Fruit fly (Drosophila melanogaster) whole organism, adult: ENCODE measurements around the gene Lip2.

Experiments used
- CG11617 ChIP-seq: fragments of 200-800 bp; sonication (Bioruptor generic); optimal IDR thresholded peaks from 2 replicates; lab custom pipeline; 2017; ENCODE audit warnings: mild to moderate bottlenecking, missing biosample characterization, missing genetic modification reagents, missing genetic modification characterization
- CG1620 ChIP-seq: fragments of 200-800 bp; sonication (Bioruptor generic); optimal IDR thresholded peaks from 2 replicates; lab custom pipeline; 2016; ENCODE audit warnings: missing biosample characterization, missing genetic modification characterization
- CG33017 ChIP-seq: fragments of 200-800 bp; sonication (Bioruptor generic); optimal IDR thresholded peaks from 2 replicates; lab custom pipeline; 2018; ENCODE audit warnings: missing biosample characterization, mild to moderate bottlenecking, missing genetic modification characterization, moderate library complexity
- CG7045 ChIP-seq: fragments of 200-800 bp; sonication (Bioruptor generic); optimal IDR thresholded peaks from 2 replicates; lab custom pipeline; 2017; ENCODE audit warnings: missing biosample characterization, mild to moderate bottlenecking, missing genetic modification characterization
- Clk ChIP-seq: fragments of 200-800 bp; sonication (Bioruptor generic); optimal IDR thresholded peaks from 2 replicates; lab custom pipeline; 2017; ENCODE audit warnings: missing biosample characterization, missing genetic modification characterization
- Hr96 ChIP-seq: fragments of 200-800 bp; sonication (Bioruptor generic); optimal IDR thresholded peaks from 2 replicates; lab custom pipeline; 2016; ENCODE audit warnings: missing biosample characterization, missing genetic modification characterization
- Mnt ChIP-seq: fragments of 200-800 bp; sonication (Bioruptor generic); optimal IDR thresholded peaks from 2 replicates; lab custom pipeline; 2016; ENCODE audit warnings: missing biosample characterization, mild to moderate bottlenecking, missing genetic modification characterization
- cic ChIP-seq: fragments of 200-800 bp; sonication (Bioruptor generic); optimal IDR thresholded peaks from 2 replicates; lab custom pipeline; 2017; ENCODE audit warnings: missing biosample characterization, mild to moderate bottlenecking, missing genetic modification characterization, moderate library complexity
- cnc ChIP-seq, 2 experiments: fragments of >200 bp; optimal IDR thresholded peaks; 2 replicates each; lab custom pipeline; 2017
- kay ChIP-seq: fragments of 200-800 bp; sonication (Bioruptor generic); peaks from one replicate; lab custom pipeline; 2016; ENCODE audit warnings: missing biosample characterization, missing genetic modification characterization, borderline replicate concordance
- ovo ChIP-seq: fragments of 200-800 bp; sonication (Bioruptor generic); optimal IDR thresholded peaks from 2 replicates; lab custom pipeline; 2016; ENCODE audit warnings: missing biosample characterization, missing genetic modification characterization
- pad ChIP-seq: fragments of 200-800 bp; sonication (Bioruptor generic); optimal IDR thresholded peaks from 3 replicates; lab custom pipeline; 2017; ENCODE audit warnings: missing biosample characterization, missing genetic modification characterization, mild to moderate bottlenecking, moderate library complexity, missing genetic modification reagents
- tj ChIP-seq: fragments of 200-800 bp; sonication (Bioruptor generic); optimal IDR thresholded peaks from 3 replicates; lab custom pipeline; 2017; ENCODE audit warnings: missing biosample characterization, mild to moderate bottlenecking, missing genetic modification characterization, moderate library complexity
- toe ChIP-seq: fragments of 200-800 bp; sonication (Bioruptor generic); optimal IDR thresholded peaks from 2 replicates; lab custom pipeline; 2016; ENCODE audit warnings: missing biosample characterization, missing genetic modification characterization

- TF ChIP-seq tj (GFP tag; lab: Kevin White, UChicago) (no peak), CG7045 (GFP tag; lab: Kevin White, UChicago) (no peak), kay (GFP tag; lab: Kevin White, UChicago) (no peak), cic (GFP tag; lab: Kevin White, UChicago) (no peak), Clk (GFP tag; lab: Kevin White, UChicago) (no peak), pad (GFP tag; lab: Kevin White, UChicago) (no peak), Hr96 (GFP tag; lab: Kevin White, UChicago) (no peak), ovo (GFP tag; lab: Kevin White, UChicago) (no peak), CG33017 (tag; lab: Kevin White, UChicago) (no peak), toe (GFP tag; lab: Kevin White, UChicago) (no peak), Mnt (GFP tag; lab: Kevin White, UChicago) (no peak), cnc (optimal IDR thresholded peaks at IDR 0.05; lab: Kevin White, UChicago) (no peak), CG1620 (GFP tag; lab: Kevin White, UChicago) (no peak), CG11617 (GFP tag; lab: Kevin White, UChicago) (no peak)
These were observed 36.3 kb downstream of the Lip2 start for dm6 chr2L:10672989-10673388.
